Worm (Caenorhabditis elegans) whole organism, mixed stage, embryonic: Measurements from ENCODE around the gene cpsf-1.
"Not testable (repeated sequence)": the region's sequence is repeated elsewhere in the genome, so short reads cannot be mapped to it uniquely, and the experiment has no call there.

Experiments
- M03D4.4 ChIP-seq: sonication (generic microtip); optimal IDR thresholded peaks from 2 replicates; lab custom pipeline; 2017; ENCODE audit warnings: mild to moderate bottlenecking, missing genetic modification characterization, missing compliant biosample characterization
- bed-3 ChIP-seq: fragments of 200-800 bp; sonication (Bioruptor generic); optimal IDR thresholded peaks from 3 replicates; lab custom pipeline; 2018; ENCODE audit warnings: mild to moderate bottlenecking, missing genetic modification characterization, moderate library complexity, missing compliant biosample characterization
- blmp-1 ChIP-seq: fragments of 150-350 bp; optimal IDR thresholded peaks from 2 replicates; lab custom pipeline; 2014; ENCODE audit warnings: missing biosample characterization, missing genetic modification characterization
- ceh-39 ChIP-seq: fragments of 150-350 bp; optimal IDR thresholded peaks from 2 replicates; lab custom pipeline; 2014; ENCODE audit warnings: missing biosample characterization, missing genetic modification characterization
- ceh-43 ChIP-seq: fragments of 200-800 bp; sonication (Bioruptor generic); optimal IDR thresholded peaks from 2 replicates; lab custom pipeline; 2018; ENCODE audit warnings: mild to moderate bottlenecking, missing genetic modification characterization, moderate library complexity, missing compliant biosample characterization
- ceh-83 ChIP-seq: fragments of 200-800 bp; sonication (Bioruptor generic); optimal IDR thresholded peaks from 2 replicates; lab custom pipeline; 2018; ENCODE audit warnings: mild to moderate bottlenecking, missing genetic modification characterization, missing compliant biosample characterization
- ces-1 ChIP-seq: fragments of 150-350 bp; optimal IDR thresholded peaks from 2 replicates; lab custom pipeline; 2014; ENCODE audit warnings: missing biosample characterization, missing genetic modification reagents, missing genetic modification characterization
- cnd-1 ChIP-seq: fragments of 200-800 bp; sonication (Bioruptor generic); optimal IDR thresholded peaks from 2 replicates; lab custom pipeline; 2018; ENCODE audit warnings: mild to moderate bottlenecking, missing genetic modification characterization, missing compliant biosample characterization
- drap-1 ChIP-seq: fragments of 200-800 bp; sonication (Bioruptor generic); optimal IDR thresholded peaks from 3 replicates; lab custom pipeline; 2018; ENCODE audit warnings: mild to moderate bottlenecking, missing genetic modification characterization, missing compliant biosample characterization
- elt-1 ChIP-seq: sonication (generic microtip); optimal IDR thresholded peaks from 2 replicates; lab custom pipeline; 2017; ENCODE audit warnings: missing genetic modification characterization, mild to moderate bottlenecking, missing compliant biosample characterization, antibody characterized with exemption, moderate library complexity, borderline replicate concordance; ENCODE audit not compliant: insufficient read depth
- elt-3 ChIP-seq: fragments of 150-350 bp; optimal IDR thresholded peaks from 2 replicates; lab custom pipeline; 2014; ENCODE audit warnings: missing biosample characterization, missing genetic modification characterization
- flh-1 ChIP-seq: fragments of 200-800 bp; sonication (Bioruptor generic); optimal IDR thresholded peaks from 2 replicates; lab custom pipeline; 2018; ENCODE audit warnings: mild to moderate bottlenecking, missing genetic modification characterization, moderate library complexity, missing compliant biosample characterization
- ham-2 ChIP-seq: fragments of 200-800 bp; sonication (Bioruptor generic); optimal IDR thresholded peaks from 2 replicates; lab custom pipeline; 2018; ENCODE audit warnings: mild to moderate bottlenecking, missing genetic modification characterization, missing compliant biosample characterization
- hlh-1 ChIP-seq: fragments of 150-350 bp; optimal IDR thresholded peaks from 2 replicates; lab custom pipeline; 2014; ENCODE audit warnings: missing biosample characterization, missing genetic modification reagents, missing genetic modification characterization
- lin-13 ChIP-seq: fragments of 150-350 bp; optimal IDR thresholded peaks from 2 replicates; lab custom pipeline; 2014; ENCODE audit warnings: missing biosample characterization, missing genetic modification characterization
- lin-32 ChIP-seq: fragments of 200-800 bp; sonication (Bioruptor generic); optimal IDR thresholded peaks from 2 replicates; lab custom pipeline; 2018; ENCODE audit warnings: mild to moderate bottlenecking, missing genetic modification characterization, missing compliant biosample characterization
- lsy-2 ChIP-seq: fragments of 150-350 bp; optimal IDR thresholded peaks from 2 replicates; lab custom pipeline; 2014; ENCODE audit warnings: missing biosample characterization, missing genetic modification characterization
- mab-5 ChIP-seq: fragments of 150-350 bp; optimal IDR thresholded peaks from 2 replicates; lab custom pipeline; 2014; ENCODE audit warnings: missing biosample characterization, missing genetic modification characterization
- mep-1 ChIP-seq: fragments of 150-350 bp; optimal IDR thresholded peaks from 2 replicates; lab custom pipeline; 2017; ENCODE audit warnings: missing biosample characterization, missing genetic modification reagents, missing genetic modification characterization, inconsistent platforms
- mls-2 ChIP-seq: sonication (generic microtip); optimal IDR thresholded peaks from 2 replicates; lab custom pipeline; 2016; ENCODE audit warnings: mild to moderate bottlenecking, missing genetic modification characterization, moderate library complexity, missing compliant biosample characterization
- nhr-12 ChIP-seq: fragments of 150-350 bp; optimal IDR thresholded peaks from 2 replicates; lab custom pipeline; 2014; ENCODE audit warnings: missing biosample characterization, missing genetic modification characterization
- nhr-2 ChIP-seq: fragments of 150-350 bp; optimal IDR thresholded peaks from 2 replicates; lab custom pipeline; 2014; ENCODE audit warnings: missing biosample characterization, missing genetic modification characterization
- nhr-237 ChIP-seq: fragments of 150-350 bp; optimal IDR thresholded peaks from 2 replicates; lab custom pipeline; 2014; ENCODE audit warnings: missing biosample characterization, missing genetic modification characterization
- nhr-28 ChIP-seq: fragments of 150-350 bp; optimal IDR thresholded peaks from 2 replicates; lab custom pipeline; 2014; ENCODE audit warnings: missing biosample characterization, missing genetic modification characterization
- nhr-76 ChIP-seq: sonication (generic microtip); optimal IDR thresholded peaks from 2 replicates; lab custom pipeline; 2017; ENCODE audit warnings: missing biosample characterization, missing genetic modification characterization
- pha-4 ChIP-seq: fragments of 150-350 bp; optimal IDR thresholded peaks from 2 replicates; lab custom pipeline; 2018; ENCODE audit warnings: missing biosample characterization, missing genetic modification reagents, missing genetic modification characterization
- sem-2 ChIP-seq: fragments of 200-800 bp; sonication (Bioruptor generic); optimal IDR thresholded peaks from 2 replicates; lab custom pipeline; 2018; ENCODE audit warnings: mild to moderate bottlenecking, missing genetic modification characterization, missing compliant biosample characterization
- snpc-4 ChIP-seq: fragments of 150-350 bp; optimal IDR thresholded peaks from 2 replicates; lab custom pipeline; 2014; ENCODE audit warnings: missing biosample characterization, missing genetic modification characterization
- sptf-1 ChIP-seq: sonication (generic microtip); optimal IDR thresholded peaks from 2 replicates; lab custom pipeline; 2017; ENCODE audit warnings: mild to moderate bottlenecking, missing genetic modification characterization, moderate library complexity, missing compliant biosample characterization
- tbx-8 ChIP-seq: fragments of 200-800 bp; sonication (Bioruptor generic); optimal IDR thresholded peaks from 2 replicates; lab custom pipeline; 2018; ENCODE audit warnings: mild to moderate bottlenecking, missing genetic modification characterization, moderate library complexity, missing compliant biosample characterization
- unc-120 ChIP-seq: sonication (generic microtip); optimal IDR thresholded peaks from 2 replicates; lab custom pipeline; 2017; ENCODE audit warnings: missing genetic modification characterization, missing compliant biosample characterization; ENCODE audit not compliant: poor library complexity, severe bottlenecking
- unc-39 ChIP-seq: fragments of 150-350 bp; optimal IDR thresholded peaks from 2 replicates; lab custom pipeline; 2014; ENCODE audit warnings: missing biosample characterization, missing genetic modification characterization
- unc-62 ChIP-seq: fragments of 150-350 bp; optimal IDR thresholded peaks from 2 replicates; lab custom pipeline; 2014; ENCODE audit warnings: missing biosample characterization, missing genetic modification reagents, missing genetic modification characterization
- zip-8 ChIP-seq: fragments of 150-350 bp; optimal IDR thresholded peaks from 2 replicates; lab custom pipeline; 2014; ENCODE audit warnings: missing biosample characterization, missing genetic modification characterization
- ztf-11 ChIP-seq: fragments of 150-350 bp; optimal IDR thresholded peaks from 2 replicates; lab custom pipeline; 2014; ENCODE audit warnings: missing biosample characterization, missing genetic modification characterization

Gene cpsf-1

ce11 chrIV:2059011-2059410 lies 26.2 kb upstream of the cpsf-1 start, which contains the start of gene R05C11.2:
TSS of gene R05C11.2 (minus strand) at chrIV:2059111.
- TF ChIP-seq snpc-4 (tag; lab: Kevin White, UChicago) (no peak), nhr-237 (tag; lab: Kevin White, UChicago) (no peak), nhr-2 (tag; lab: Kevin White, UChicago) (no peak), lin-13 (no peak), cnd-1 (tag; lab: Kevin White, UChicago) (no peak), ces-1 (no peak), nhr-28 (tag; lab: Kevin White, UChicago) (no peak)

ce11 chrIV:2057462-2057861 lies 24.7 kb upstream of the cpsf-1 start:
- TF ChIP-seq lsy-2 (tag; lab: Kevin White, UChicago) (no peak), flh-1 (GFP tag; lab: Kevin White, UChicago) (no peak), nhr-237 (tag; lab: Kevin White, UChicago) (no peak), zip-8 (tag; lab: Kevin White, UChicago) (no peak), unc-62 (GFP tag; lab: Kevin White, UChicago) (no peak), ztf-11 (tag; lab: Kevin White, UChicago) (no peak)

ce11 chrIV:2053591-2053990 lies 20.8 kb upstream of the cpsf-1 start:
- TF ChIP-seq elt-1 (tag; lab: Kevin White, UChicago) = no peak
- TF ChIP-seq ceh-39 (tag; lab: Kevin White, UChicago) = no peak
- no peak for TF ChIP-seq cnd-1 (tag; lab: Kevin White, UChicago)
- no peak for TF ChIP-seq lsy-2 (tag; lab: Kevin White, UChicago)
- TF ChIP-seq nhr-237 (tag; lab: Kevin White, UChicago) = no peak
- TF ChIP-seq unc-62 (GFP tag; lab: Kevin White, UChicago) = peak; percentile 0
- peak; percentile 93 for TF ChIP-seq ces-1
- peak; percentile 31 for TF ChIP-seq unc-120 (tag; lab: Kevin White, UChicago)
- TF ChIP-seq, all 35 proteins: peak for 3

- TF ChIP-seq lin-13 (no peak), ces-1 (peak; percentile 96)
Observed at ce11 chrIV:2052337-2052736, 19.5 kb upstream of the cpsf-1 start.

ce11 chrIV:2051195-2051594 lies 18.4 kb upstream of the cpsf-1 start, which contains the start of gene R05C11.4:
TSS of gene R05C11.4 (plus strand) at chrIV:2051495.
- TF ChIP-seq snpc-4 (tag; lab: Kevin White, UChicago); ham-2 (GFP tag; lab: Kevin White, UChicago); lsy-2 (tag; lab: Kevin White, UChicago): not testable (repeated sequence)

- TF ChIP-seq pha-4 (tag; lab: Kevin White, UChicago) (no peak), drap-1 (GFP tag; lab: Kevin White, UChicago) (peak; percentile 57), unc-39 (tag; lab: Kevin White, UChicago) (no peak), mep-1 (peak; percentile 68), nhr-76 (tag; lab: Kevin White, UChicago) (no peak), elt-1 (tag; lab: Kevin White, UChicago) (no peak), ces-1 (peak; percentile 82), ceh-43 (no peak), bed-3 (no peak), mab-5 (tag; lab: Kevin White, UChicago) (no peak), nhr-237 (tag; lab: Kevin White, UChicago) (peak; percentile 71), M03D4.4 (tag; lab: Kevin White, UChicago) (peak; percentile 54), mls-2 (tag; lab: Kevin White, UChicago) (peak; percentile 57), unc-120 (tag; lab: Kevin White, UChicago) (peak; percentile 85), nhr-28 (tag; lab: Kevin White, UChicago) (no peak), lsy-2 (tag; lab: Kevin White, UChicago) (peak; percentile 66), ceh-39 (tag; lab: Kevin White, UChicago) (no peak), ceh-83 (no peak), elt-3 (no peak), flh-1 (GFP tag; lab: Kevin White, UChicago) (no peak), ham-2 (GFP tag; lab: Kevin White, UChicago) (peak; percentile 15), snpc-4 (tag; lab: Kevin White, UChicago) (no peak), zip-8 (tag; lab: Kevin White, UChicago) (no peak), lin-32 (GFP tag; lab: Kevin White, UChicago) (no peak), sem-2 (no peak), cnd-1 (tag; lab: Kevin White, UChicago) (no peak), lin-13 (no peak), unc-62 (GFP tag; lab: Kevin White, UChicago) (peak; percentile 76), tbx-8 (no peak), nhr-12 (tag; lab: Kevin White, UChicago) (no peak), hlh-1 (tag; lab: Kevin White, UChicago) (peak; percentile 16), blmp-1 (tag; lab: Kevin White, UChicago) (peak; percentile 81), ztf-11 (tag; lab: Kevin White, UChicago) (no peak), nhr-2 (tag; lab: Kevin White, UChicago) (no peak), sptf-1 (peak; percentile 37)
Observed at ce11 chrIV:2048839-2049238, 16.0 kb upstream of the cpsf-1 start.
